Fruit fly (Drosophila melanogaster) whole organism, adult: ENCODE measurements around the gene mEFTs.

Source experiments
- CG1620 ChIP-seq: fragments of 200-800 bp; sonication (Bioruptor generic); optimal IDR thresholded peaks from 2 replicates; lab custom pipeline; 2016; ENCODE audit warnings: missing biosample characterization, missing genetic modification characterization
- CG33017 ChIP-seq: fragments of 200-800 bp; sonication (Bioruptor generic); optimal IDR thresholded peaks from 2 replicates; lab custom pipeline; 2018; ENCODE audit warnings: missing biosample characterization, mild to moderate bottlenecking, missing genetic modification characterization, moderate library complexity
- CG7101 ChIP-seq: fragments of 200-800 bp; sonication (Bioruptor generic); optimal IDR thresholded peaks from 2 replicates; lab custom pipeline; 2018; ENCODE audit warnings: missing biosample characterization, mild to moderate bottlenecking, missing genetic modification characterization, moderate library complexity
- Crg-1 ChIP-seq: fragments of 200-800 bp; sonication (Bioruptor generic); optimal IDR thresholded peaks from 2 replicates; lab custom pipeline; 2016; ENCODE audit warnings: missing biosample characterization, missing genetic modification characterization
- bab1 ChIP-seq: fragments of 200-800 bp; sonication (Bioruptor generic); optimal IDR thresholded peaks from 3 replicates; lab custom pipeline; 2019; ENCODE audit warnings: missing biosample characterization, mild to moderate bottlenecking, missing genetic modification characterization, moderate library complexity
- cic ChIP-seq: fragments of 200-800 bp; sonication (Bioruptor generic); optimal IDR thresholded peaks from 2 replicates; lab custom pipeline; 2017; ENCODE audit warnings: missing biosample characterization, mild to moderate bottlenecking, missing genetic modification characterization, moderate library complexity
- cnc ChIP-seq, 2 experiments: fragments of >200 bp; optimal IDR thresholded peaks; 2 replicates each; lab custom pipeline; 2017
- toe ChIP-seq: fragments of 200-800 bp; sonication (Bioruptor generic); optimal IDR thresholded peaks from 2 replicates; lab custom pipeline; 2016; ENCODE audit warnings: missing biosample characterization, missing genetic modification characterization

dm6 chr2L:17497108-17497507 is 3.8 kb downstream of the mEFTs start, which contains the start of gene qua:
- TF ChIP-seq CG33017 (tag; lab: Kevin White, UChicago): no peak
- TF ChIP-seq CG7101 (tag; lab: Kevin White, UChicago): no peak
- TF ChIP-seq bab1 (GFP tag; lab: Kevin White, UChicago): no peak
- TF ChIP-seq Crg-1 (GFP tag; lab: Kevin White, UChicago): no peak
- TF ChIP-seq toe: no peak
- TF ChIP-seq CG1620: no peak
- no peak for TF ChIP-seq cnc (optimal IDR thresholded peaks at IDR 0.05; lab: Kevin White, UChicago)
- TF ChIP-seq cic (GFP tag; lab: Kevin White, UChicago): no peak
